Fruit fly (Drosophila melanogaster) whole organism, prepupa: ENCODE measurements around the gene CG34325.

Experiments used
- CG6854 ChIP-seq: fragments of 200-800 bp; sonication (Bioruptor generic); optimal IDR thresholded peaks from 2 replicates; lab custom pipeline; 2017; ENCODE audit warnings: missing biosample characterization, mild to moderate bottlenecking, missing genetic modification characterization
- Hr39 ChIP-seq: fragments of 200-800 bp; sonication (Bioruptor generic); optimal IDR thresholded peaks from 2 replicates; lab custom pipeline; 2016; ENCODE audit warnings: missing biosample characterization, missing genetic modification characterization
- Sox102F ChIP-seq: fragments of 200-800 bp; sonication (Bioruptor generic); optimal IDR thresholded peaks from 2 replicates; lab custom pipeline; 2016; ENCODE audit warnings: missing biosample characterization, mild to moderate bottlenecking, missing genetic modification characterization
- fkh ChIP-seq: fragments of 200-800 bp; sonication (Bioruptor generic); optimal IDR thresholded peaks from 3 replicates; lab custom pipeline; 2017; ENCODE audit warnings: missing biosample characterization, mild to moderate bottlenecking, missing genetic modification characterization, moderate library complexity
- pdm3 ChIP-seq: fragments of 200-800 bp; sonication (Bioruptor generic); optimal IDR thresholded peaks from 3 replicates; lab custom pipeline; 2016; ENCODE audit warnings: missing biosample characterization, missing genetic modification characterization
- ss ChIP-seq, 2 experiments: fragments of 200-800 bp; sonication (Bioruptor generic); optimal IDR thresholded peaks; 2 replicates in 1 of 2; 3 replicates in 1 of 2; lab custom pipeline; 2017 to 2018; ENCODE audit warnings: mild to moderate bottlenecking in 2 of 2, missing biosample characterization in 2 of 2, missing genetic modification characterization in 2 of 2, moderate library complexity in 1 of 2
- topi ChIP-seq: fragments of 200-800 bp; sonication (Bioruptor generic); optimal IDR thresholded peaks from 3 replicates; lab custom pipeline; 2016; ENCODE audit warnings: missing biosample characterization, missing genetic modification characterization

dm6 chrX:16689339-16689738, 31.9 kb downstream of the CG34325 start:
- TF ChIP-seq Sox102F (no peak), fkh (GFP tag; lab: Kevin White, UChicago) (no peak), CG6854 (no peak), pdm3 (no peak), ss (GFP tag; optimal IDR thresholded peaks at IDR 0.05; lab: Kevin White, UChicago) (no peak), Hr39 (GFP tag; lab: Kevin White, UChicago) (no peak), topi (GFP tag; lab: Kevin White, UChicago) (no peak)
